Worm (Caenorhabditis elegans) whole organism, L4 larva: ENCODE measurements around the gene col-138.

ENCODE experiments used
- ama-1 ChIP-seq: fragments of 150-350 bp; optimal IDR thresholded peaks from 2 replicates; lab custom pipeline; 2014; ENCODE audit warnings: inconsistent platforms, mixed read lengths
- ces-1 ChIP-seq: fragments of 150-350 bp; sonication (generic microtip); optimal IDR thresholded peaks from 4 replicates; lab custom pipeline; 2014; ENCODE audit warnings: missing biosample characterization, missing genetic modification reagents, missing genetic modification characterization
- dve-1 ChIP-seq: sonication (generic microtip); optimal IDR thresholded peaks from 2 replicates; lab custom pipeline; 2017; ENCODE audit warnings: antibody characterized with exemption, mild to moderate bottlenecking, missing genetic modification characterization, missing compliant biosample characterization; ENCODE audit not compliant: insufficient read depth
- lin-15B ChIP-seq: fragments of 150-350 bp; sonication (generic microtip); optimal IDR thresholded peaks from 3 replicates; lab custom pipeline; 2014; ENCODE audit warnings: missing biosample characterization, missing genetic modification characterization
- lsy-2 ChIP-seq, 2 experiments: fragments of 150-350 bp in 1 of 2; sonication (generic microtip) in 1 of 2; optimal IDR thresholded peaks; 2 replicates each; lab custom pipeline; 2014 to 2017; ENCODE audit warnings: missing biosample characterization in 2 of 2, missing genetic modification characterization in 2 of 2
- mdl-1 ChIP-seq, 2 experiments: fragments of 150-350 bp in 1 of 2; sonication (generic microtip) in 1 of 2; optimal IDR thresholded peaks; 2 replicates each; lab custom pipeline; 2014 to 2017; ENCODE audit warnings: missing biosample characterization in 2 of 2, missing genetic modification characterization in 2 of 2
- nhr-28 ChIP-seq: fragments of 150-350 bp; optimal IDR thresholded peaks from 2 replicates; lab custom pipeline; 2014; ENCODE audit warnings: missing biosample characterization, missing genetic modification characterization
- snpc-4 ChIP-seq: fragments of 150-350 bp; optimal IDR thresholded peaks from 2 replicates; lab custom pipeline; 2014; ENCODE audit warnings: missing biosample characterization, missing genetic modification characterization
- unc-130 ChIP-seq: sonication (generic microtip); optimal IDR thresholded peaks from 2 replicates; lab custom pipeline; 2016; ENCODE audit warnings: missing genetic modification reagents, missing genetic modification characterization, missing compliant biosample characterization
- vab-7 ChIP-seq: fragments of 200-800 bp; sonication (Bioruptor generic); IDR thresholded peaks from 2 replicates; pipeline ENCODE4 v1.3.6; 2022; ENCODE audit warnings: missing genetic modification reagents, missing genetic modification characterization, missing compliant biosample characterization

DNA sequence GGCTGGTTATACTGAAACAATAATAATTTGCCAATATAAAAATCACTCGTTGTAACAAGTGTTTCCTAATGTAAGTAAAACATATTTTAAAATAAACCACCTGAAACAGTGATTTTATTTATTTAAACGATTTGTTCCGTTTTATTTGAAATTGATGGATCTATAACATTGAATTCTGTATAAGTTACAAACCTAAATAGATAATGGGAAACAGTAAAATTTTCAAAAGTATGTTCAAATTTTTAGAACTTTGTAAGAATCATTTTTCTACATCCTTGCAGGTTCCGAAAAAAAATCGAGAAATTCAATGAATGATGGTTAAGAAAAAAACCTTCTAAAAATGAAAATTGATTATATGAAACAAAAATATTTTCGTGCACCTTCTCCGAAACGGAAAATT, 10.0 kb upstream of the col-138 start:
- TF ChIP-seq dve-1 (no peak), lin-15B (tag; lab: Kevin White, UChicago) (no peak), mdl-1 (tag; optimal IDR thresholded peaks at IDR 0.05; lab: Kevin White, UChicago) (no peak), unc-130 (GFP tag; lab: Kevin White, UChicago) (no peak), snpc-4 (tag; lab: Kevin White, UChicago) (no peak), nhr-28 (tag; lab: Kevin White, UChicago) (no peak), ces-1 (no peak), vab-7 (GFP tag; lab: Robert Waterston, UW) (no peak), ama-1 (no peak), lsy-2 (tag; optimal IDR thresholded peaks at IDR 0.05; lab: Kevin White, UChicago) (no peak)
